Worm (Caenorhabditis elegans): ENCODE measurements around the gene spp-2.

Gene spp-2

ce11 chrX:7281347-7281746 lies 35.3 kb downstream of the spp-2 start:
- no peak for TF ChIP-seq sea-2 (GFP tag; optimal IDR thresholded peaks at IDR 0.05)
- no peak for TF ChIP-seq daf-12 (tag; optimal IDR thresholded peaks at IDR 0.05)
- TF ChIP-seq eor-1 (tag; optimal IDR thresholded peaks at IDR 0.05): no peak
- TF ChIP-seq fkh-2 (tag; optimal IDR thresholded peaks at IDR 0.05): no peak

DNA sequence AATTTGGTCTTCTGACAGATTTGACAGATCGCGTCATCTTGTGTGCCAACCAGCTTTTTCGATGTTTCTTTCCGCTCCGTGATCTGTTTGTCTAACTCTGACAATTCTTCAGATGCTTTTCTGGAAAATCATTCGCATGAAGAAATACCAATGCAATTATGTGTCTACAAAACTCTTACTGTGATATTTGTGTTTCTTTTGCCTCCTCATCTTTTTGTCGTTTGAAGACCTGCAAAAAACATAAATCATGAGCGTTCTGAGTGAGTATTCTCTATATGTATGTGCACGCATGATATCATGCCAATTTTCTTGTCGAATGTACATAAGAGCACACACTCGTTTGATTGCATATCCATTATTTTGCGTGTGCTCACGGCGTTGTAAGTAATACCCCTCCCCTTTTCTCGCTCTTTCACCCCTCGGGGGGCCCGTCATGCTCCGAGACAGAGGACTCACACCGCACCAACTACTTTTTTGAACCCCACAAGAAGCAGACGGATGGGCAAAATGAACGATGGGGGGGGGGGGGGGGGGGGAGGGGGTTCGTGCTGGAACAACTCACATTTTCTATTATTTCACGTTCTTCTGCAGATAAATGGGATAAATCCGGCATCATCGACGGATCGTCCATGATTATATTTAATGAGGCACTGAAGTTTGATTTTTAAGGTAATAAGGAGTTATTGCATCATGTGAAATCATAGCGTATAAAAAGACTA lies 36.8 kb downstream of the spp-2 start, which contains the start of gene unc-10:
Gene unc-10, minus strand, starts transcription at position 652 of the 719 bp plus-strand sequence.
- TF ChIP-seq aly-2 (tag; optimal IDR thresholded peaks at IDR 0.05): no peak
- TF ChIP-seq ceh-28 (tag; optimal IDR thresholded peaks at IDR 0.05): no peak
- TF ChIP-seq fos-1 (tag; optimal IDR thresholded peaks at IDR 0.05): no peak
- TF ChIP-seq skn-1 (tag; optimal IDR thresholded peaks at IDR 0.05): no peak
- TF ChIP-seq egl-5 (tag; optimal IDR thresholded peaks at IDR 0.05): no peak
- TF ChIP-seq ama-1 (optimal IDR thresholded peaks at IDR 0.05): no peak
- no peak for TF ChIP-seq nhr-76 (tag; optimal IDR thresholded peaks at IDR 0.05)
- no peak for TF ChIP-seq sea-2 (GFP tag; optimal IDR thresholded peaks at IDR 0.05)
- no peak for TF ChIP-seq nhr-237 (tag; optimal IDR thresholded peaks at IDR 0.05)
- TF ChIP-seq ztf-4 (tag; optimal IDR thresholded peaks at IDR 0.05): no peak
- TF ChIP-seq eor-1 (tag; optimal IDR thresholded peaks at IDR 0.05): no peak
- no peak for TF ChIP-seq tbx-2 (tag; optimal IDR thresholded peaks at IDR 0.05)
- no peak for TF ChIP-seq hmg-11 (tag; optimal IDR thresholded peaks at IDR 0.05)
- TF ChIP-seq ceh-9 (tag; optimal IDR thresholded peaks at IDR 0.05): no peak
- no peak for TF ChIP-seq jun-1 (tag; optimal IDR thresholded peaks at IDR 0.05)

- TF ChIP-seq ceh-9 (tag; optimal IDR thresholded peaks at IDR 0.05) (no peak), elt-2 (tag; optimal IDR thresholded peaks at IDR 0.05) (no peak), unc-62 (GFP tag; optimal IDR thresholded peaks at IDR 0.05) (no peak), sea-2 (GFP tag; optimal IDR thresholded peaks at IDR 0.05) (no peak), ztf-11 (tag; optimal IDR thresholded peaks at IDR 0.05) (no peak), ceh-82 (tag; optimal IDR thresholded peaks at IDR 0.05) (no peak), nhr-237 (tag; optimal IDR thresholded peaks at IDR 0.05) (no peak), nhr-77 (tag; optimal IDR thresholded peaks at IDR 0.05) (no peak), nhr-76 (tag; optimal IDR thresholded peaks at IDR 0.05) (no peak), nhr-25 (tag; optimal IDR thresholded peaks at IDR 0.05) (no peak), zag-1 (tag; optimal IDR thresholded peaks at IDR 0.05) (no peak), nhr-11 (tag; optimal IDR thresholded peaks at IDR 0.05) (no peak), skn-1 (tag; optimal IDR thresholded peaks at IDR 0.05) (no peak), elt-1 (tag; optimal IDR thresholded peaks at IDR 0.05) (no peak), aly-2 (tag; optimal IDR thresholded peaks at IDR 0.05) (no peak), R02D3.7 (tag; optimal IDR thresholded peaks at IDR 0.05) (no peak), ceh-28 (tag; optimal IDR thresholded peaks at IDR 0.05) (no peak)
Observed at ce11 chrX:7278095-7278494, 38.5 kb downstream of the spp-2 start.

DNA sequence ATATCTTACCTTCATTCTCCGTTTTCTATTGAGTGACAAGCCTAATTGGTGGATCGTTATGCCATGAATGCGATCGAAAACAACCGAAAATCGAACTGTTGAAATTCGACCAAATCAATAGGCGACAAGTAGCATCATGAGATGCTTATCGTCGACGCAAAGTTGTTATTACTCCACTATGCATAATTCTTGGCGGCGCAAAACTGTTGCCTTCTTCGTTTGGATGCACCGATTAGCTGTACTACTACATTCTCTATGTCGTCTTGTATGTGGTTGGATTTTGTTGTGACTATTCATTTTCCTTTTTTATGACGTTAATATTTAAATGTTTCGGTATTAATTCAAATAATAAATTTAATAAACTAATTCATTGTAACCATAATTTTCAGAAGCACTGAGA lies 44.6 kb downstream of the spp-2 start, which contains the start of gene F46H5.11:
Gene F46H5.11, minus strand, starts transcription at position 101 of the 400 bp plus-strand sequence.
- no peak for TF ChIP-seq nhr-12 (tag; optimal IDR thresholded peaks at IDR 0.05)
- no peak for TF ChIP-seq unc-39 (tag; optimal IDR thresholded peaks at IDR 0.05)
- TF ChIP-seq hmg-11 (tag; optimal IDR thresholded peaks at IDR 0.05): no peak
- no peak for TF ChIP-seq eor-1 (tag; optimal IDR thresholded peaks at IDR 0.05)
- no peak for TF ChIP-seq nhr-25 (tag; optimal IDR thresholded peaks at IDR 0.05)
- no peak for TF ChIP-seq nhr-77 (tag; optimal IDR thresholded peaks at IDR 0.05)
- no peak for TF ChIP-seq unc-62 (GFP tag; optimal IDR thresholded peaks at IDR 0.05)
- TF ChIP-seq skn-1 (tag; optimal IDR thresholded peaks at IDR 0.05): no peak
- no peak for TF ChIP-seq aly-2 (tag; optimal IDR thresholded peaks at IDR 0.05)
- no peak for TF ChIP-seq snpc-4 (tag; optimal IDR thresholded peaks at IDR 0.05)
- TF ChIP-seq ZK546.5 (tag; optimal IDR thresholded peaks at IDR 0.05): no peak
- no peak for TF ChIP-seq pqm-1 (tag; optimal IDR thresholded peaks at IDR 0.05)
- no peak for TF ChIP-seq ztf-4 (tag; optimal IDR thresholded peaks at IDR 0.05)
- no peak for TF ChIP-seq nhr-67 (tag; optimal IDR thresholded peaks at IDR 0.05)
- no peak for TF ChIP-seq lin-39 (tag; optimal IDR thresholded peaks at IDR 0.05)
- TF ChIP-seq jun-1 (tag; optimal IDR thresholded peaks at IDR 0.05): no peak
- no peak for TF ChIP-seq fos-1 (tag; optimal IDR thresholded peaks at IDR 0.05)
- no peak for TF ChIP-seq daf-12 (tag; optimal IDR thresholded peaks at IDR 0.05)

ce11 chrX:7269379-7269778 lies 47.2 kb downstream of the spp-2 start, which contains the start of gene grd-7:
TSS of gene grd-7 (minus strand) at chrX:7269479.
- TF ChIP-seq unc-62 (GFP tag; optimal IDR thresholded peaks at IDR 0.05): no peak
- TF ChIP-seq sea-2 (GFP tag; optimal IDR thresholded peaks at IDR 0.05): no peak
- no peak for TF ChIP-seq hmg-11 (tag; optimal IDR thresholded peaks at IDR 0.05)
- TF ChIP-seq jun-1 (tag; optimal IDR thresholded peaks at IDR 0.05): no peak
- TF ChIP-seq ama-1 (optimal IDR thresholded peaks at IDR 0.05): no peak
- no peak for TF ChIP-seq eor-1 (tag; optimal IDR thresholded peaks at IDR 0.05)
- no peak for TF ChIP-seq unc-39 (tag; optimal IDR thresholded peaks at IDR 0.05)
- no peak for TF ChIP-seq ztf-11 (tag; optimal IDR thresholded peaks at IDR 0.05)
- TF ChIP-seq mml-1 (tag; optimal IDR thresholded peaks at IDR 0.05): no peak
- no peak for TF ChIP-seq ztf-4 (tag; optimal IDR thresholded peaks at IDR 0.05)
- TF ChIP-seq elt-3 (tag; optimal IDR thresholded peaks at IDR 0.05): no peak
- TF ChIP-seq elt-2 (tag; optimal IDR thresholded peaks at IDR 0.05): no peak
- TF ChIP-seq egl-27 (tag; optimal IDR thresholded peaks at IDR 0.05): no peak
- TF ChIP-seq ceh-82 (tag; optimal IDR thresholded peaks at IDR 0.05): no peak
- no peak for TF ChIP-seq pqm-1 (tag; optimal IDR thresholded peaks at IDR 0.05)
